Worm (Caenorhabditis elegans): Measurements from ENCODE around the gene C50D2.6.

Gene C50D2.6

DNA sequence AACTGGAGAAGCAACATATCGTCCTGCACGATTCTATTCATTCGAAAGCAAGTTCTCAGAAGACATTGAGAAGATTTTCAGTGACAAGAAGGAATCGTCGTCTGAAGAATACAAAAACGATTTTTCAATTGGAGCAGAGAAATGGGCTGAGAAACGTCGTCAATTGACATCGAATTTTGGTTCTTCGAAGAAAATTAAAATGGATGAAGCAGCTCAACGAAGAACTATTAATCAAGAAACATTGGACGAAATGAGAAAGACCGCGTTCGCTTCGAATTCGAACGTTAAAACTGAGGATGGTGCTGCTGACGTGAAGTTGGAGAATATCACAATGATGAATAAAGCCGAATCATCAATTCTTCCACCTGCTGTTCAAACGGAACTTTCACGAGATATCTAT, 38.1 kb upstream of the C50D2.6 start, which contains the start of gene rpt-4:
Gene rpt-4 (minus strand): TSS at position 101 of the 400 bp plus-strand sequence.
- TF ChIP-seq sptf-1 (tag; optimal IDR thresholded peaks at IDR 0.05): no peak
- TF ChIP-seq elt-1 (tag; optimal IDR thresholded peaks at IDR 0.05; ENCODE audit: borderline replicate concordance, insufficient read depth): no peak
- no peak for TF ChIP-seq nhr-76 (tag; optimal IDR thresholded peaks at IDR 0.05)
- no peak for TF ChIP-seq nhr-2 (tag; optimal IDR thresholded peaks at IDR 0.05)
- no peak for TF ChIP-seq ces-1 (GFP tag; optimal IDR thresholded peaks at IDR 0.05)

- no peak for TF ChIP-seq lin-13 (tag; optimal IDR thresholded peaks at IDR 0.05)
- TF ChIP-seq tbx-8 (GFP tag; optimal IDR thresholded peaks at IDR 0.05): no peak
- no peak for TF ChIP-seq bed-3 (GFP tag; optimal IDR thresholded peaks at IDR 0.05)
- TF ChIP-seq elt-3 (tag; optimal IDR thresholded peaks at IDR 0.05): no peak
- TF ChIP-seq mep-1 (tag; optimal IDR thresholded peaks at IDR 0.05): no peak
- TF ChIP-seq ztf-11 (tag; optimal IDR thresholded peaks at IDR 0.05): no peak
- no peak for TF ChIP-seq blmp-1 (tag; optimal IDR thresholded peaks at IDR 0.05)
- TF ChIP-seq ceh-39 (tag; optimal IDR thresholded peaks at IDR 0.05): no peak
- TF ChIP-seq nhr-28 (tag; optimal IDR thresholded peaks at IDR 0.05): no peak
- TF ChIP-seq nhr-237 (tag; optimal IDR thresholded peaks at IDR 0.05): no peak
- TF ChIP-seq zip-8 (tag; optimal IDR thresholded peaks at IDR 0.05): no peak
- TF ChIP-seq sem-2 (GFP tag; optimal IDR thresholded peaks at IDR 0.05): no peak
- TF ChIP-seq ceh-83 (GFP tag; optimal IDR thresholded peaks at IDR 0.05): no peak
- TF ChIP-seq M03D4.4 (tag; optimal IDR thresholded peaks at IDR 0.05): no peak
- no peak for TF ChIP-seq ceh-43 (GFP tag; optimal IDR thresholded peaks at IDR 0.05)
- TF ChIP-seq sptf-1 (tag; optimal IDR thresholded peaks at IDR 0.05): no peak
- no peak for TF ChIP-seq ces-1 (GFP tag; optimal IDR thresholded peaks at IDR 0.05)
- TF ChIP-seq nhr-76 (tag; optimal IDR thresholded peaks at IDR 0.05): no peak
These were observed 37.0 kb upstream of the C50D2.6 start, which contains the start of gene C23H3.5 for ce11 chrII:47280-47679. TSS of gene C23H3.5 (plus strand) at chrII:47580.

DNA sequence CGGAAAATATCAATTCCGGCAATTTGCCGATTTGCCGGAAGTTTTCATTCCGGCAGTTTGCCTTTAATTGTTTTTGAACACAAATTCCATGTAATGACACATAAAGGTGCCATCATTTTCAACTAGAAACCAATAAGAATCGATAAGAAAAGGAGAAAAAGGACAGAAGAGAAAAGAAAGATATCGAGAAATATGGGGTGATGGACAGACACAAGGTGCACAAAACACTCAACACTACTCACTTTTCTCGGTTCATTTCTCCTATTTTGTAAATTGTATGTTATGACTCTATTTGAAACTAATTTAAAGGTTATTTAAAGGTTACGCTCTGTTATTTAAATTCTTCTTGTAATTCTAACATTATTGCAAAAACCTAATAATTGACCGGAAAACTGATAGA, 33.4 kb upstream of the C50D2.6 start:
- TF ChIP-seq ceh-39 (tag; optimal IDR thresholded peaks at IDR 0.05) (no peak), snpc-4 (tag; optimal IDR thresholded peaks at IDR 0.05) (no peak), unc-120 (tag; optimal IDR thresholded peaks at IDR 0.05; ENCODE audit: poor library complexity, severe bottlenecking) (no peak), nhr-76 (tag; optimal IDR thresholded peaks at IDR 0.05) (no peak)

DNA sequence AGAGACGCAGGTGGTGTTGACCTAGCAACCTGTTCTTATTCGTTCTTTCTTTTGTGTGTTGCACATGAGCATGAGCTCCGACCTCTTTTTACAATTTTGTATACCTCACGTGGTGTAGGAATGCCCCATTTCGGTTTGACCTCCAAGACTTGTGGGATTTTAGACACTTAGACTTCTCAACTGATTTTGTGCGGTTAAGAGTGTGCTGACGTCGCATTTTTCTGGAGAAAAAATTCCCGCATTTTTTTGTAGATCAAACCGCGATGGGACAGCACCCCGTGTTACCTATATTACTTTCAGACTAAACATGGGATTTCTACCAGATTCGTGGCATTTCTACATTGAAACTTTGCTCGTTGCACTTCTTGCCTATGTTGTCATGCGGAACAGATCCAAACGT, 32.9 kb upstream of the C50D2.6 start, which contains the start of gene sptl-1:
Gene sptl-1 (plus strand): TSS at position 301 of the 400 bp plus-strand sequence.
- TF ChIP-seq pha-4 (tag; optimal IDR thresholded peaks at IDR 0.05) (peak; percentile 23), nhr-76 (tag; optimal IDR thresholded peaks at IDR 0.05) (no peak)

ce11 chrII:55204-55603, 29.0 kb upstream of the C50D2.6 start, which contains the start of gene tre-5:
TSS of gene tre-5 (minus strand) at chrII:55304.
- TF ChIP-seq tbx-8 (GFP tag; optimal IDR thresholded peaks at IDR 0.05): no peak
- TF ChIP-seq sem-2 (GFP tag; optimal IDR thresholded peaks at IDR 0.05): no peak
- no peak for TF ChIP-seq hlh-1 (tag; optimal IDR thresholded peaks at IDR 0.05)
- TF ChIP-seq mab-5 (tag; optimal IDR thresholded peaks at IDR 0.05): no peak

DNA sequence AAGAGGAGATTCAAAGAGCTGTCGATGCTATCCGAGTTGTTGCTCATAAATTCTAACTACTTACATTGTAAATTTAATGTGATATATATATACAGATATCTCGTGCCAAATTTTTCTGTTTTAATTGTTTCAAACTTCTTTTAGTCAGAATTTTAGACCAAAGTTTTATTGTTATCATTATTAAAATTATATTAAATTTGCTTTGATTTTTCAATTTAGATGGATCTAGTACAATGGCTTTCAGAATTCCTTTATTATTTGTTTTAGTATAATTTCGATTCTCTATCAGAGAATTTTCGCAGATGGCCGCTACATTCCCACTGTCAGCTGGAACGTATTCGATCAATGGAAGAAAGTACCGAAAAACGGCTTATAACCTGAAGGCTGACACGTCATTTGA, 26.9 kb upstream of the C50D2.6 start, which contains the start of gene ascc-1:
Gene ascc-1 (plus strand): TSS at position 301 of the 400 bp plus-strand sequence.
- no peak for TF ChIP-seq elt-3 (tag; optimal IDR thresholded peaks at IDR 0.05)
- TF ChIP-seq nhr-12 (tag; optimal IDR thresholded peaks at IDR 0.05): no peak
- no peak for TF ChIP-seq lin-13 (tag; optimal IDR thresholded peaks at IDR 0.05)
- TF ChIP-seq nhr-28 (tag; optimal IDR thresholded peaks at IDR 0.05): no peak
- TF ChIP-seq ztf-11 (tag; optimal IDR thresholded peaks at IDR 0.05): no peak
- no peak for TF ChIP-seq drap-1 (GFP tag; optimal IDR thresholded peaks at IDR 0.05)
- TF ChIP-seq sem-2 (GFP tag; optimal IDR thresholded peaks at IDR 0.05): no peak

DNA sequence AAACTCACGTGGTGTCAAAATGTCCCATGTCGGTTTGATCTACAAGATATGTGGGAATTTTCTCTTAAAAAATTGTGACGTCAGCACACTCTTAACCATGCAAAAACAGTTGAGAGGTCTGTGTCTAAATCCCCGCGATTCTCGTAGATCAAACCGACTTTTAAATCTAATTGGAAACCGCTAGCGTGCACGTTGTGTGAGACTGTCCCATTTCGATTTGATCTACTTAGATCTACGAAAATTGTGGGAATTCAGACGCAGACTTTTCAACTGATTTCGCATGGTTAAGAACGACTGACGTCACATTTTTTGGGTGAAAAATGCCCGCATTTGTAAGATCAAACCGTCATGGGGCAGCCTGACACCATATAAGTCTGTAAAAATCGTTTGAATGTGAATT, 26.4 kb upstream of the C50D2.6 start:
- TF ChIP-seq nhr-12 (tag; optimal IDR thresholded peaks at IDR 0.05) (no peak), nhr-2 (tag; optimal IDR thresholded peaks at IDR 0.05) (no peak), nhr-28 (tag; optimal IDR thresholded peaks at IDR 0.05) (no peak), tbx-8 (GFP tag; optimal IDR thresholded peaks at IDR 0.05) (no peak), sem-2 (GFP tag; optimal IDR thresholded peaks at IDR 0.05) (no peak)
